Worm (Caenorhabditis elegans) whole organism, late embryonic: ENCODE results near the gene C09G12.5.
A peak's percentile ranks its signal among the peaks of the same experiment; 100 is the strongest.

Source experiments
- C08G9.2 ChIP-seq: sonication (generic microtip); optimal IDR thresholded peaks from 2 replicates; lab custom pipeline; 2016; ENCODE audit warnings: mild to moderate bottlenecking, missing genetic modification characterization, moderate library complexity, missing compliant biosample characterization
- C38D4.7 ChIP-seq: fragments of 200-800 bp; sonication (Bioruptor generic); optimal IDR thresholded peaks from 2 replicates; lab custom pipeline; 2018; ENCODE audit warnings: mild to moderate bottlenecking, missing genetic modification characterization, moderate library complexity, missing compliant biosample characterization
- F13H6.1 ChIP-seq: sonication (generic microtip); optimal IDR thresholded peaks from 2 replicates; lab custom pipeline; 2016; ENCODE audit warnings: missing genetic modification characterization, missing compliant biosample characterization
- T23F11.4 ChIP-seq: fragments of 200-800 bp; sonication (Bioruptor generic); optimal IDR thresholded peaks from 2 replicates; lab custom pipeline; 2018; ENCODE audit warnings: mild to moderate bottlenecking, missing genetic modification characterization, missing compliant biosample characterization
- Y22D7AL.16 ChIP-seq: sonication (generic microtip); optimal IDR thresholded peaks from 2 replicates; lab custom pipeline; 2016; ENCODE audit warnings: missing genetic modification characterization, missing compliant biosample characterization
- ahr-1 ChIP-seq: sonication (generic microtip); optimal IDR thresholded peaks from 2 replicates; lab custom pipeline; 2016; ENCODE audit warnings: missing genetic modification characterization, missing compliant biosample characterization
- ceh-19 ChIP-seq: fragments of 200-800 bp; sonication (Bioruptor generic); optimal IDR thresholded peaks from 2 replicates; lab custom pipeline; 2018; ENCODE audit warnings: mild to moderate bottlenecking, missing genetic modification characterization, missing compliant biosample characterization
- ceh-2 ChIP-seq: sonication (generic microtip); optimal IDR thresholded peaks from 2 replicates; lab custom pipeline; 2016; ENCODE audit warnings: missing genotype, missing genetic modification characterization, missing compliant biosample characterization
- ceh-22 ChIP-seq: sonication (generic microtip); optimal IDR thresholded peaks from 2 replicates; lab custom pipeline; 2017; ENCODE audit warnings: missing biosample characterization, missing genetic modification characterization
- ceh-24 ChIP-seq: sonication (generic microtip); optimal IDR thresholded peaks from 2 replicates; lab custom pipeline; 2016; ENCODE audit warnings: mild to moderate bottlenecking, missing genetic modification characterization, missing compliant biosample characterization
- ceh-30 ChIP-seq: fragments of 150-350 bp; optimal IDR thresholded peaks from 2 replicates; lab custom pipeline; 2014; ENCODE audit warnings: missing biosample characterization, missing genetic modification characterization
- ceh-31 ChIP-seq: sonication (generic microtip); optimal IDR thresholded peaks from 2 replicates; lab custom pipeline; 2016; ENCODE audit warnings: missing genetic modification characterization, missing compliant biosample characterization
- ceh-34 ChIP-seq: sonication (generic microtip); optimal IDR thresholded peaks from 2 replicates; lab custom pipeline; 2016; ENCODE audit warnings: mild to moderate bottlenecking, missing genetic modification characterization, missing compliant biosample characterization
- ceh-48 ChIP-seq: sonication (generic microtip); optimal IDR thresholded peaks from 2 replicates; lab custom pipeline; 2016; ENCODE audit warnings: missing genetic modification characterization, inconsistent platforms, missing compliant biosample characterization
- ceh-6 ChIP-seq: fragments of 200-800 bp; sonication (Bioruptor generic); optimal IDR thresholded peaks from 2 replicates; lab custom pipeline; 2018; ENCODE audit warnings: mild to moderate bottlenecking, missing genetic modification characterization, missing compliant biosample characterization
- ceh-9 ChIP-seq: sonication (generic microtip); optimal IDR thresholded peaks from 2 replicates; lab custom pipeline; 2016; ENCODE audit warnings: mild to moderate bottlenecking, missing genetic modification characterization, inconsistent platforms, missing compliant biosample characterization
- che-1 ChIP-seq: sonication (generic microtip); optimal IDR thresholded peaks from 2 replicates; lab custom pipeline; 2016; ENCODE audit warnings: mild to moderate bottlenecking, missing genetic modification characterization, missing compliant biosample characterization
- elt-2 ChIP-seq: sonication (generic microtip); optimal IDR thresholded peaks from 2 replicates; lab custom pipeline; 2016; ENCODE audit warnings: missing genetic modification reagents, missing genetic modification characterization, missing compliant biosample characterization
- elt-4 ChIP-seq: sonication (generic microtip); optimal IDR thresholded peaks from 2 replicates; lab custom pipeline; 2016; ENCODE audit warnings: missing genetic modification characterization, missing compliant biosample characterization
- ets-4 ChIP-seq: sonication (generic microtip); optimal IDR thresholded peaks from 2 replicates; lab custom pipeline; 2016; ENCODE audit warnings: missing genetic modification characterization, missing compliant biosample characterization
- eyg-1 ChIP-seq: sonication (generic microtip); optimal IDR thresholded peaks from 2 replicates; lab custom pipeline; 2016; ENCODE audit warnings: missing genotype, missing genetic modification characterization, missing compliant biosample characterization
- fax-1 ChIP-seq: sonication (generic microtip); optimal IDR thresholded peaks from 2 replicates; lab custom pipeline; 2016; ENCODE audit warnings: missing genotype, missing genetic modification characterization, missing compliant biosample characterization
- fkh-10 ChIP-seq: fragments of 150-350 bp; optimal IDR thresholded peaks from 2 replicates; lab custom pipeline; 2014; ENCODE audit warnings: missing biosample characterization, missing genetic modification reagents, missing genetic modification characterization
- fkh-6 ChIP-seq: sonication (generic microtip); optimal IDR thresholded peaks from 2 replicates; lab custom pipeline; 2016; ENCODE audit warnings: missing genetic modification characterization, missing compliant biosample characterization
- hlh-15 ChIP-seq: sonication (generic microtip); optimal IDR thresholded peaks from 2 replicates; lab custom pipeline; 2016; ENCODE audit warnings: missing genetic modification characterization, missing compliant biosample characterization
- hlh-30 ChIP-seq: sonication (generic microtip); optimal IDR thresholded peaks from 2 replicates; lab custom pipeline; 2017; ENCODE audit warnings: antibody characterized with exemption, missing genetic modification characterization, missing compliant biosample characterization; ENCODE audit not compliant: insufficient read depth
- hlh-8 ChIP-seq: sonication (generic microtip); optimal IDR thresholded peaks from 2 replicates; lab custom pipeline; 2016; ENCODE audit warnings: missing genotype, missing genetic modification characterization, missing compliant biosample characterization
- lim-6 ChIP-seq: sonication (generic microtip); optimal IDR thresholded peaks from 2 replicates; lab custom pipeline; 2016; ENCODE audit warnings: missing genetic modification characterization, missing compliant biosample characterization
- madf-2 ChIP-seq: sonication (generic microtip); optimal IDR thresholded peaks from 2 replicates; lab custom pipeline; 2017; ENCODE audit warnings: missing genetic modification characterization, missing compliant biosample characterization
- mec-3 ChIP-seq: sonication (generic microtip); optimal IDR thresholded peaks from 2 replicates; lab custom pipeline; 2016; ENCODE audit warnings: borderline replicate concordance, missing genetic modification characterization, missing compliant biosample characterization
- nhr-11 ChIP-seq: fragments of 150-350 bp; optimal IDR thresholded peaks from 2 replicates; lab custom pipeline; 2014; ENCODE audit warnings: missing biosample characterization, missing genetic modification characterization
- npax-4 ChIP-seq: sonication (generic microtip); optimal IDR thresholded peaks from 2 replicates; lab custom pipeline; 2016; ENCODE audit warnings: missing genetic modification characterization, missing compliant biosample characterization
- odd-2 ChIP-seq: sonication (generic microtip); optimal IDR thresholded peaks from 2 replicates; lab custom pipeline; 2017; ENCODE audit warnings: antibody characterized with exemption, mild to moderate bottlenecking, missing genetic modification characterization, missing compliant biosample characterization
- pag-3 ChIP-seq: sonication (generic microtip); optimal IDR thresholded peaks from 2 replicates; lab custom pipeline; 2016; ENCODE audit warnings: missing compliant biosample characterization, missing genetic modification characterization, borderline replicate concordance
- pat-9 ChIP-seq: fragments of 200-800 bp; sonication (Bioruptor generic); optimal IDR thresholded peaks from 2 replicates; lab custom pipeline; 2018; ENCODE audit warnings: mild to moderate bottlenecking, missing genetic modification characterization, moderate library complexity, missing compliant biosample characterization
- pha-2 ChIP-seq: sonication (generic microtip); optimal IDR thresholded peaks from 2 replicates; lab custom pipeline; 2017; ENCODE audit warnings: mild to moderate bottlenecking, missing genetic modification characterization, missing compliant biosample characterization
- pha-4 ChIP-seq: fragments of 150-350 bp; optimal IDR thresholded peaks from 2 replicates; lab custom pipeline; 2018; ENCODE audit warnings: missing biosample characterization, missing genetic modification reagents, missing genetic modification characterization
- ref-2 ChIP-seq: sonication (generic microtip); optimal IDR thresholded peaks from 2 replicates; lab custom pipeline; 2016; ENCODE audit warnings: missing genetic modification characterization, missing compliant biosample characterization
- sox-4 ChIP-seq: sonication (generic microtip); optimal IDR thresholded peaks from 2 replicates; lab custom pipeline; 2017; ENCODE audit warnings: mild to moderate bottlenecking, missing genetic modification characterization, inconsistent platforms, missing compliant biosample characterization
- syd-9 ChIP-seq: sonication (generic microtip); optimal IDR thresholded peaks from 2 replicates; lab custom pipeline; 2016; ENCODE audit warnings: mild to moderate bottlenecking, missing genetic modification characterization, moderate library complexity, missing compliant biosample characterization
- tbx-2 ChIP-seq: sonication (generic microtip); optimal IDR thresholded peaks from 2 replicates; lab custom pipeline; 2016; ENCODE audit warnings: missing genetic modification characterization, missing compliant biosample characterization
- tbx-7 ChIP-seq: sonication (generic microtip); optimal IDR thresholded peaks from 2 replicates; lab custom pipeline; 2016; ENCODE audit warnings: missing genotype, missing genetic modification characterization, missing compliant biosample characterization
- ttx-3 ChIP-seq: sonication (generic microtip); optimal IDR thresholded peaks from 2 replicates; lab custom pipeline; 2016; ENCODE audit warnings: missing genetic modification reagents, missing genetic modification characterization, missing compliant biosample characterization
- unc-3 ChIP-seq, 2 experiments: fragments of 200-800 bp in 1 of 2; sonication (Bioruptor generic) in 1 of 2; sonication (generic microtip) in 1 of 2; conservative IDR thresholded peaks in 1 of 2; optimal IDR thresholded peaks in 1 of 2; 2 replicates each; pipeline versions ENCODE4 v1.3.6 to Lab custom; 2016 to 2022; ENCODE audit warnings: missing compliant biosample characterization in 2 of 2, missing genetic modification characterization in 2 of 2, missing genetic modification reagents in 1 of 2
- unc-55 ChIP-seq: sonication (generic microtip); optimal IDR thresholded peaks from 2 replicates; lab custom pipeline; 2017; ENCODE audit warnings: missing biosample characterization, missing genetic modification reagents, missing genetic modification characterization
- unc-86 ChIP-seq: sonication (generic microtip); optimal IDR thresholded peaks from 2 replicates; lab custom pipeline; 2016; ENCODE audit warnings: missing genetic modification characterization, missing compliant biosample characterization
- zip-5 ChIP-seq: sonication (generic microtip); optimal IDR thresholded peaks from 2 replicates; lab custom pipeline; 2016; ENCODE audit warnings: missing genetic modification characterization, missing compliant biosample characterization
- ztf-16 ChIP-seq: sonication (generic microtip); optimal IDR thresholded peaks from 2 replicates; lab custom pipeline; 2017; ENCODE audit warnings: missing genetic modification characterization, missing compliant biosample characterization

The C09G12.5 gene

DNA sequence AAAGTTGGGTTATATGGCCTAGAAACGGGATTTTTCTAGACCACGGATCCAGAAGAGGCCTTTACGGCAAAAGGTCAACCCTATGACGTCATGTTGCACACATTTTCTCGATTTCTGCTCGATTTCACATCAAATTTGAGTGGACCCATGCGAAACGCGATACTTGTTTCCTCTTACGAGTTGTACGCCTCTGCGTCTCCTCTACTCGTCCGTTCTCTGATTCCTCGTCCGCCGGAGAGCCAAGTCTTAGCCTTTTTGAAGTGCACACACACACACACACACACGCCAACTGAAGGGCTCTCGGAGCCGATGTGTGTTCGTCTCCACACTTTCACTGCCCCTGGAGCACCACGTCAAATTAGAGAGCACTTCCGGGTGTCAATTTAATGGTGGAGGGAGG lies 41.8 kb downstream of the C09G12.5 start:
- TF ChIP-seq ztf-16 (tag; lab: Kevin White, UChicago) = no peak
- TF ChIP-seq unc-86 = no peak
- no peak for TF ChIP-seq che-1 (tag; lab: Kevin White, UChicago)
- TF ChIP-seq fax-1 = no peak
- peak; percentile 21 for TF ChIP-seq eyg-1
- TF ChIP-seq nhr-11 = no peak
- peak; percentile 36 for TF ChIP-seq ceh-22 (tag; lab: Kevin White, UChicago)
- no peak for TF ChIP-seq C38D4.7 (GFP tag; lab: Kevin White, UChicago)
- peak; percentile 38 for TF ChIP-seq fkh-6 (tag; lab: Kevin White, UChicago)
- TF ChIP-seq zip-5 (tag; lab: Kevin White, UChicago) = no peak
- no peak for TF ChIP-seq ets-4 (tag; lab: Kevin White, UChicago)
- TF ChIP-seq pat-9 (tag; lab: Kevin White, UChicago) = no peak
- no peak for TF ChIP-seq pag-3
- TF ChIP-seq syd-9 (tag; lab: Kevin White, UChicago) = peak; percentile 7
- no peak for TF ChIP-seq C08G9.2
- TF ChIP-seq ref-2 (tag; lab: Kevin White, UChicago) = peak; percentile 63
- no peak for TF ChIP-seq pha-4 (tag; lab: Kevin White, UChicago)
- no peak for TF ChIP-seq sox-4 (tag; lab: Kevin White, UChicago)
- no peak for TF ChIP-seq npax-4 (tag; lab: Kevin White, UChicago)
- no peak for TF ChIP-seq ceh-19 (GFP tag; lab: Kevin White, UChicago)
- TF ChIP-seq fkh-10 (GFP tag; lab: Kevin White, UChicago) = no peak
- TF ChIP-seq ceh-24 (tag; lab: Kevin White, UChicago) = no peak
- no peak for TF ChIP-seq odd-2 (tag; lab: Kevin White, UChicago)
- no peak for TF ChIP-seq hlh-30
- no peak for TF ChIP-seq Y22D7AL.16 (tag; lab: Kevin White, UChicago)
- no peak for TF ChIP-seq hlh-15 (tag; lab: Kevin White, UChicago)
- no peak for TF ChIP-seq elt-2
- TF ChIP-seq ceh-30 = no peak
- peak; percentile 95 for TF ChIP-seq ceh-34
- no peak for TF ChIP-seq ceh-9 (tag; lab: Kevin White, UChicago)
- TF ChIP-seq hlh-8 (tag; lab: Kevin White, UChicago) = no peak
- TF ChIP-seq elt-4 (tag; lab: Kevin White, UChicago) = no peak
- peak; percentile 49 for TF ChIP-seq ceh-31 (tag; lab: Kevin White, UChicago)
- TF ChIP-seq ceh-2 (tag; lab: Kevin White, UChicago) = peak; percentile 39
- peak; percentile 11 for TF ChIP-seq tbx-2 (tag; lab: Kevin White, UChicago)
- no peak for TF ChIP-seq unc-55 (GFP tag; lab: Kevin White, UChicago)
- no peak for TF ChIP-seq mec-3 (tag; lab: Kevin White, UChicago)
- no peak for TF ChIP-seq lim-6 (tag; lab: Kevin White, UChicago)
- TF ChIP-seq T23F11.4 (GFP tag; lab: Kevin White, UChicago) = no peak
- TF ChIP-seq tbx-7 (tag; lab: Kevin White, UChicago) = no peak
- TF ChIP-seq madf-2 (tag; lab: Kevin White, UChicago) = no peak
- no peak for TF ChIP-seq ttx-3
- TF ChIP-seq ceh-48 (tag; lab: Kevin White, UChicago) = no peak
- no peak for TF ChIP-seq F13H6.1 (tag; lab: Kevin White, UChicago)
- no peak for TF ChIP-seq ahr-1 (tag; lab: Kevin White, UChicago)
- TF ChIP-seq, all 69 proteins: peak for 9

DNA sequence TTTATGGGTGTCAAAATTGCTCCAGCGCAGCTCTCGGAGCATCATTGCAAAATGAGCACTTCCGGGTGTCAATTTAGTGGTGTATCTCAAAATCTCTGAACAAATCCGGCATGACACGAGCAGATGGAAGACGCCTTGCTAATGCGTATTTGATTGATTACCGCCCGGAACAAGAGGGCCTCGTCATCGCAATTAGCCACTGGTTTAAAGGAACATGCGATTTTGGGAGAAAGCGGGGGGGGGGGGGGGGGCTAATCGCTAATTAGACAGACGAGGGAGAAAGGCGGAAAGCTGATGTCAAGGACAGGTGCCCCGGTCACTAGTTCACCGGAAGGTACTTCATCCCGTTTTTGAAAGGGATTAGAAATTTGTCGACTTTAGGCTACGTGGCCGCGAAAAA lies 42.6 kb downstream of the C09G12.5 start:
- TF ChIP-seq ceh-31 (tag; lab: Kevin White, UChicago) (peak; percentile 59), ttx-3 (peak; percentile 8), ceh-6 (GFP tag; lab: Kevin White, UChicago) (peak; percentile 36), unc-55 (GFP tag; lab: Kevin White, UChicago) (peak; percentile 25), ref-2 (tag; lab: Kevin White, UChicago) (peak; percentile 23), ceh-48 (tag; lab: Kevin White, UChicago) (peak; percentile 28), pha-2 (tag; lab: Kevin White, UChicago) (no peak), unc-3 (GFP tag; conservative IDR thresholded peaks at IDR 0.05; lab: Robert Waterston, UW) (no peak), unc-3 (tag; optimal IDR thresholded peaks at IDR 0.05; lab: Kevin White, UChicago) (no peak)
